Fruit fly (Drosophila melanogaster) whole organism, embryonic: ENCODE measurements around the gene CG16758.

ENCODE experiments used
- Bdp1 ChIP-seq: fragments of 200-800 bp; sonication (Bioruptor generic); optimal IDR thresholded peaks from 3 replicates; lab custom pipeline; 2016; ENCODE audit warnings: missing biosample characterization, missing genetic modification characterization
- Blimp-1 ChIP-seq: fragments of 200-800 bp; sonication (Bioruptor generic); optimal IDR thresholded peaks from 3 replicates; lab custom pipeline; 2018; ENCODE audit warnings: missing biosample characterization, missing genetic modification characterization, mild to moderate bottlenecking, moderate library complexity, missing genetic modification reagents
- CG10462 ChIP-seq: fragments of 200-800 bp; sonication (Bioruptor generic); optimal IDR thresholded peaks from 2 replicates; lab custom pipeline; 2016; ENCODE audit warnings: missing biosample characterization, missing genetic modification characterization
- CG10654 ChIP-seq: fragments of 200-800 bp; sonication (Bioruptor generic); optimal IDR thresholded peaks from 2 replicates; lab custom pipeline; 2016; ENCODE audit warnings: missing biosample characterization, missing genetic modification characterization
- CG11398 ChIP-seq: fragments of 200-800 bp; sonication (Bioruptor generic); optimal IDR thresholded peaks from 2 replicates; lab custom pipeline; 2016; ENCODE audit warnings: missing biosample characterization, missing genetic modification characterization
- CG11456 ChIP-seq: fragments of 200-800 bp; sonication (Bioruptor generic); IDR thresholded peaks from 3 replicates; pipeline ENCODE4 v1.3.6; 2022; ENCODE audit warnings: missing biosample characterization, missing genetic modification characterization
- CG12391 ChIP-seq: fragments of 200-800 bp; sonication (Bioruptor generic); optimal IDR thresholded peaks from 3 replicates; lab custom pipeline; 2018; ENCODE audit warnings: missing biosample characterization, mild to moderate bottlenecking, missing genetic modification characterization, moderate library complexity
- CG12769 ChIP-seq: fragments of 200-800 bp; sonication (Bioruptor generic); optimal IDR thresholded peaks from 2 replicates; lab custom pipeline; 2019; ENCODE audit warnings: missing biosample characterization, mild to moderate bottlenecking, missing genetic modification characterization, moderate library complexity
- CG13296 ChIP-seq: fragments of 200-800 bp; sonication (Bioruptor generic); optimal IDR thresholded peaks from 3 replicates; lab custom pipeline; 2018; ENCODE audit warnings: missing biosample characterization, mild to moderate bottlenecking, missing genetic modification characterization
- CG15479 ChIP-seq: fragments of 200-800 bp; sonication (Bioruptor generic); optimal IDR thresholded peaks from 3 replicates; lab custom pipeline; 2019; ENCODE audit warnings: missing biosample characterization, mild to moderate bottlenecking, missing genetic modification characterization, moderate library complexity
- CG15601 ChIP-seq: fragments of 200-800 bp; sonication (Bioruptor generic); optimal IDR thresholded peaks from 3 replicates; lab custom pipeline; 2019; ENCODE audit warnings: missing biosample characterization, mild to moderate bottlenecking, missing genetic modification characterization, moderate library complexity
- CG15696 ChIP-seq: fragments of 200-800 bp; sonication (Bioruptor generic); optimal IDR thresholded peaks from 2 replicates; lab custom pipeline; 2019; ENCODE audit warnings: missing biosample characterization, mild to moderate bottlenecking, missing genetic modification characterization, moderate library complexity
- CG1602 ChIP-seq: fragments of 200-800 bp; sonication (Bioruptor generic); optimal IDR thresholded peaks from 3 replicates; lab custom pipeline; 2016; ENCODE audit warnings: missing biosample characterization, missing genetic modification characterization
- CG16815 ChIP-seq: fragments of 200-800 bp; sonication (Bioruptor generic); optimal IDR thresholded peaks from 3 replicates; lab custom pipeline; 2017; ENCODE audit warnings: missing biosample characterization, mild to moderate bottlenecking, missing genetic modification characterization
- CG30403 ChIP-seq: fragments of 200-800 bp; sonication (Bioruptor generic); optimal IDR thresholded peaks from 3 replicates; lab custom pipeline; 2016; ENCODE audit warnings: missing biosample characterization, missing genetic modification characterization
- CG33213 ChIP-seq: fragments of 200-800 bp; sonication (Bioruptor generic); optimal IDR thresholded peaks from 3 replicates; lab custom pipeline; 2016; ENCODE audit warnings: missing biosample characterization, missing genetic modification characterization
- CG3726 ChIP-seq: fragments of 200-800 bp; sonication (Bioruptor generic); IDR thresholded peaks from 3 replicates; pipeline ENCODE4, ENCODE4 v1.3.6; 2022; ENCODE audit warnings: missing biosample characterization, missing genetic modification characterization
- CG3995 ChIP-seq: fragments of 200-800 bp; sonication (Bioruptor generic); optimal IDR thresholded peaks from 3 replicates; lab custom pipeline; 2016; ENCODE audit warnings: missing biosample characterization, missing genetic modification characterization
- CG42726 ChIP-seq: fragments of 200-800 bp; sonication (Bioruptor generic); IDR thresholded peaks from 2 replicates; pipeline ENCODE4 v1.3.6; 2022; ENCODE audit warnings: missing biosample characterization, missing genetic modification characterization; ENCODE audit not compliant: partially characterized antibody
- CG7963 ChIP-seq: fragments of 200-800 bp; sonication (Bioruptor generic); IDR thresholded peaks from 3 replicates; pipeline ENCODE4 v1.3.6; 2022; ENCODE audit warnings: missing biosample characterization, missing genetic modification characterization; ENCODE audit not compliant: partially characterized antibody
- CG9876 ChIP-seq: fragments of 200-800 bp; sonication (Bioruptor generic); optimal IDR thresholded peaks from 2 replicates; lab custom pipeline; 2016; ENCODE audit warnings: missing biosample characterization, missing genetic modification characterization
- Dip3 ChIP-seq: fragments of 200-800 bp; sonication (Bioruptor generic); optimal IDR thresholded peaks from 3 replicates; lab custom pipeline; 2016; ENCODE audit warnings: missing biosample characterization, missing genetic modification characterization
- H2.0 ChIP-seq: fragments of 200-800 bp; sonication (Bioruptor generic); IDR thresholded peaks from 2 replicates; pipeline ENCODE4 v1.3.6; 2022; ENCODE audit warnings: missing biosample characterization, missing genetic modification characterization
- Hmx ChIP-seq: fragments of 200-800 bp; sonication (Bioruptor generic); optimal IDR thresholded peaks from 2 replicates; lab custom pipeline; 2016; ENCODE audit warnings: missing biosample characterization, missing genetic modification characterization
- Lpt ChIP-seq: fragments of >200 bp; optimal IDR thresholded peaks from 2 replicates; lab custom pipeline; 2018; ENCODE audit warnings: missing biosample characterization, missing genetic modification characterization
- Oaz ChIP-seq: fragments of 200-800 bp; sonication (Bioruptor generic); IDR thresholded peaks from 2 replicates; pipeline ENCODE4 v1.3.6; 2022; ENCODE audit warnings: missing biosample characterization, missing genetic modification characterization
- Oli ChIP-seq: fragments of 200-800 bp; sonication (Bioruptor generic); optimal IDR thresholded peaks from 2 replicates; lab custom pipeline; 2018; ENCODE audit warnings: missing biosample characterization, mild to moderate bottlenecking, missing genetic modification characterization, moderate library complexity
- Sox100B ChIP-seq: fragments of 200-800 bp; sonication (Bioruptor generic); optimal IDR thresholded peaks from 3 replicates; lab custom pipeline; 2018; ENCODE audit warnings: missing biosample characterization, mild to moderate bottlenecking, missing genetic modification characterization
- Xbp1 ChIP-seq: fragments of 200-800 bp; sonication (Bioruptor generic); optimal IDR thresholded peaks from 3 replicates; lab custom pipeline; 2016; ENCODE audit warnings: missing biosample characterization, mild to moderate bottlenecking, missing genetic modification characterization
- cad ChIP-seq: fragments of >200 bp; optimal IDR thresholded peaks from 2 replicates; lab custom pipeline; 2017; ENCODE audit warnings: missing biosample characterization, missing genetic modification characterization
- chm ChIP-seq: fragments of 200-800 bp; sonication (Bioruptor generic); IDR thresholded peaks from 2 replicates; pipeline ENCODE4 v1.3.6; 2022; ENCODE audit warnings: missing biosample characterization, missing genetic modification characterization
- crp ChIP-seq, 2 experiments: fragments of 200-800 bp; sonication (Bioruptor generic); optimal IDR thresholded peaks; 2 replicates in 1 of 2; 3 replicates in 1 of 2; lab custom pipeline; 2017; ENCODE audit warnings: missing biosample characterization in 2 of 2, missing genetic modification characterization in 2 of 2, mild to moderate bottlenecking in 1 of 2, moderate library complexity in 1 of 2
- dm ChIP-seq: fragments of 200-800 bp; sonication (Bioruptor generic); optimal IDR thresholded peaks from 3 replicates; lab custom pipeline; 2016; ENCODE audit warnings: missing biosample characterization, missing genetic modification characterization
- dysf ChIP-seq: fragments of 200-800 bp; sonication (Bioruptor generic); IDR thresholded peaks from 3 replicates; pipeline ENCODE4 v1.3.6; 2022; ENCODE audit warnings: missing biosample characterization, missing genetic modification characterization
- exex ChIP-seq: fragments of 200-800 bp; sonication (Bioruptor generic); optimal IDR thresholded peaks from 4 replicates; lab custom pipeline; 2018; ENCODE audit warnings: missing biosample characterization, mild to moderate bottlenecking, missing genetic modification characterization, moderate library complexity
- gce ChIP-seq: fragments of 200-800 bp; sonication (Bioruptor generic); IDR thresholded peaks from 3 replicates; pipeline ENCODE4 v1.3.6; 2022; ENCODE audit warnings: missing biosample characterization, missing genetic modification characterization
- gcm2 ChIP-seq: fragments of 200-800 bp; sonication (Bioruptor generic); optimal IDR thresholded peaks from 2 replicates; lab custom pipeline; 2016; ENCODE audit warnings: missing biosample characterization, missing genetic modification characterization
- gfzf ChIP-seq: fragments of 200-800 bp; sonication (Bioruptor generic); optimal IDR thresholded peaks from 2 replicates; lab custom pipeline; 2016; ENCODE audit warnings: missing biosample characterization, mild to moderate bottlenecking, missing genetic modification characterization, moderate library complexity
- gro ChIP-seq: fragments of 200-800 bp; sonication (Bioruptor generic); optimal IDR thresholded peaks from 2 replicates; lab custom pipeline; 2016; ENCODE audit warnings: missing biosample characterization, missing genetic modification characterization
- gt ChIP-seq: fragments of 200-800 bp; sonication (Bioruptor generic); IDR thresholded peaks from 2 replicates; pipeline ENCODE4 v1.3.6; 2022; ENCODE audit warnings: missing biosample characterization, missing genetic modification characterization
- kah ChIP-seq: fragments of 200-800 bp; sonication (Bioruptor generic); optimal IDR thresholded peaks from 2 replicates; lab custom pipeline; 2018; ENCODE audit warnings: missing biosample characterization, mild to moderate bottlenecking, missing genetic modification characterization
- knrl ChIP-seq: fragments of 200-800 bp; sonication (Bioruptor generic); IDR thresholded peaks from 3 replicates; pipeline ENCODE4 v1.3.6; 2022; ENCODE audit warnings: missing biosample characterization, missing genetic modification characterization; ENCODE audit not compliant: partially characterized antibody
- pfk ChIP-seq: fragments of 200-800 bp; sonication (Bioruptor generic); optimal IDR thresholded peaks from 2 replicates; lab custom pipeline; 2018; ENCODE audit warnings: missing biosample characterization, mild to moderate bottlenecking, missing genetic modification characterization, moderate library complexity
- psq ChIP-seq: fragments of 200-800 bp; sonication (Bioruptor generic); optimal IDR thresholded peaks from 2 replicates; lab custom pipeline; 2017; ENCODE audit warnings: missing biosample characterization, missing genetic modification characterization
- slp2 ChIP-seq: fragments of 200-800 bp; sonication (Bioruptor generic); optimal IDR thresholded peaks from 2 replicates; lab custom pipeline; 2016; ENCODE audit warnings: missing biosample characterization, missing genetic modification characterization
- sob ChIP-seq: fragments of 200-800 bp; sonication (Bioruptor generic); IDR thresholded peaks from 2 replicates; pipeline ENCODE4 v1.3.6; 2022; ENCODE audit warnings: missing biosample characterization, missing genetic modification characterization
- trem ChIP-seq: fragments of 200-800 bp; optimal IDR thresholded peaks from 3 replicates; lab custom pipeline; 2019; ENCODE audit warnings: missing biosample characterization, mild to moderate bottlenecking, missing genetic modification characterization, moderate library complexity
- tup ChIP-seq: fragments of 200-800 bp; sonication (Bioruptor generic); optimal IDR thresholded peaks from 2 replicates; lab custom pipeline; 2016; ENCODE audit warnings: missing biosample characterization, mild to moderate bottlenecking, missing genetic modification characterization, moderate library complexity
- twi ChIP-seq: fragments of 200-800 bp; optimal IDR thresholded peaks from 2 replicates; lab custom pipeline; 2019; ENCODE audit warnings: missing biosample characterization, mild to moderate bottlenecking, missing genetic modification characterization, moderate library complexity
- wdn ChIP-seq: fragments of 200-800 bp; sonication (Bioruptor generic); IDR thresholded peaks from 2 replicates; pipeline ENCODE4 v1.3.6; 2022; ENCODE audit warnings: missing biosample characterization, missing genetic modification characterization
- wek ChIP-seq: fragments of 200-800 bp; sonication (Bioruptor generic); optimal IDR thresholded peaks from 3 replicates; lab custom pipeline; 2018; ENCODE audit warnings: missing biosample characterization, mild to moderate bottlenecking, missing genetic modification characterization, moderate library complexity
- yki ChIP-seq: fragments of >200 bp; optimal IDR thresholded peaks from 3 replicates; lab custom pipeline; 2018

Gene CG16758

dm6 chr3L:2501764-2502163 lies 1.6 kb downstream of the CG16758 start (continued):
- TF ChIP-seq CG12769 (tag; lab: Kevin White, UChicago) (no peak), kah (no peak), CG9876 (no peak), Lpt (GFP tag; lab: Kevin White, UChicago) (no peak), CG13296 (GFP tag; lab: Kevin White, UChicago) (peak; percentile 27), CG10654 (GFP tag; lab: Kevin White, UChicago) (peak; percentile 32), CG10462 (GFP tag; lab: Kevin White, UChicago) (no peak), H2.0 (peak; percentile 68), gcm2 (GFP tag; lab: Kevin White, UChicago) (no peak), Dip3 (peak; percentile 71), trem (tag; lab: Kevin White, UChicago) (no peak), CG11398 (GFP tag; lab: Kevin White, UChicago) (no peak), gro (GFP tag; lab: Kevin White, UChicago) (peak; percentile 71), Bdp1 (GFP tag; lab: Kevin White, UChicago) (peak; percentile 21), CG3726 (GFP tag; lab: Robert Waterston, UW) (no peak), twi (tag; lab: Kevin White, UChicago) (no peak), wdn (GFP tag; lab: Robert Waterston, UW) (peak; percentile 74; the same call in 1 of the 2 replicates), crp (GFP tag; optimal IDR thresholded peaks at IDR 0.05; lab: Kevin White, UChicago) (no peak), dysf (peak; percentile 75), CG15479 (GFP tag; lab: Kevin White, UChicago) (no peak), tup (peak; percentile 51), Hmx (GFP tag; lab: Kevin White, UChicago) (no peak), Xbp1 (GFP tag; lab: Kevin White, UChicago) (peak; percentile 53), CG15696 (tag; lab: Kevin White, UChicago) (no peak), slp2 (GFP tag; lab: Kevin White, UChicago) (no peak), gt (GFP tag; lab: Robert Waterston, UW) (no peak), Oaz (GFP tag; lab: Robert Waterston, UW) (peak; percentile 27; the same call in 1 of the 2 replicates), Sox100B (GFP tag; lab: Kevin White, UChicago) (no peak), gce (GFP tag; lab: Robert Waterston, UW) (no peak), Oli (tag; lab: Kevin White, UChicago) (peak; percentile 47), CG7963 (GFP tag; lab: Robert Waterston, UW) (no peak), psq (GFP tag; lab: Kevin White, UChicago) (no peak), gfzf (GFP tag; lab: Kevin White, UChicago) (no peak), CG33213 (GFP tag; lab: Kevin White, UChicago) (peak; percentile 26), CG11456 (GFP tag; lab: Robert Waterston, UW) (peak; percentile 87; the same call in 2 of the 3 replicates), pfk (GFP tag; lab: Kevin White, UChicago) (no peak), CG1602 (GFP tag; lab: Kevin White, UChicago) (peak; percentile 0), CG15601 (tag; lab: Kevin White, UChicago) (no peak), sob (GFP tag; lab: Robert Waterston, UW) (peak; percentile 69), wek (GFP tag; lab: Kevin White, UChicago) (no peak), dm (GFP tag; lab: Kevin White, UChicago) (no peak), CG12391 (tag; lab: Kevin White, UChicago) (peak; percentile 51), cad (GFP tag; lab: Kevin White, UChicago) (no peak), knrl (no peak), CG42726 (GFP tag; lab: Robert Waterston, UW) (no peak), exex (tag; lab: Kevin White, UChicago) (peak; percentile 95), CG3995 (no peak), CG30403 (peak; percentile 68), Blimp-1 (peak; percentile 29), yki (no peak), chm (GFP tag; lab: Robert Waterston, UW) (peak; percentile 34; the same call in 1 of the 2 replicates), CG16815 (GFP tag; lab: Kevin White, UChicago) (peak; percentile 21)
